Fruit fly (Drosophila melanogaster) whole organism, embryonic: Measurements from ENCODE around the gene Sema5c.
A peak's percentile ranks its signal among the peaks of the same experiment; 100 is the strongest.

Experiments
- Bdp1 ChIP-seq: fragments of 200-800 bp; sonication (Bioruptor generic); optimal IDR thresholded peaks from 3 replicates; lab custom pipeline; 2016; ENCODE audit warnings: missing biosample characterization, missing genetic modification characterization
- CG10431 ChIP-seq: fragments of 200-800 bp; sonication (Bioruptor generic); optimal IDR thresholded peaks from 3 replicates; lab custom pipeline; 2018; ENCODE audit warnings: missing biosample characterization, mild to moderate bottlenecking, missing genetic modification characterization
- CG11560 ChIP-seq: fragments of 200-800 bp; sonication (Bioruptor generic); IDR thresholded peaks from 3 replicates; pipeline ENCODE4 v1.3.6; 2022; ENCODE audit warnings: missing biosample characterization, missing genetic modification characterization
- CG13894 ChIP-seq: fragments of 200-800 bp; sonication (Bioruptor generic); optimal IDR thresholded peaks from 3 replicates; lab custom pipeline; 2018; ENCODE audit warnings: missing biosample characterization, mild to moderate bottlenecking, missing genetic modification characterization, moderate library complexity
- CG15514 ChIP-seq: fragments of 200-800 bp; sonication (Bioruptor generic); optimal IDR thresholded peaks from 3 replicates; lab custom pipeline; 2017; ENCODE audit warnings: missing biosample characterization, missing genetic modification characterization, mild to moderate bottlenecking, moderate library complexity, missing genetic modification reagents
- CG15696 ChIP-seq: fragments of 200-800 bp; sonication (Bioruptor generic); optimal IDR thresholded peaks from 2 replicates; lab custom pipeline; 2019; ENCODE audit warnings: missing biosample characterization, mild to moderate bottlenecking, missing genetic modification characterization, moderate library complexity
- CG1603 ChIP-seq: fragments of 200-800 bp; sonication (Bioruptor generic); optimal IDR thresholded peaks from 2 replicates; lab custom pipeline; 2019; ENCODE audit warnings: missing biosample characterization, mild to moderate bottlenecking, missing genetic modification characterization, moderate library complexity
- CG16813 ChIP-seq: fragments of 200-800 bp; sonication (Bioruptor generic); IDR thresholded peaks from 3 replicates; pipeline ENCODE4 v1.3.6; 2022; ENCODE audit warnings: missing biosample characterization, missing genetic modification characterization; ENCODE audit not compliant: partially characterized antibody
- CG17186 ChIP-seq: fragments of 200-800 bp; sonication (Bioruptor generic); optimal IDR thresholded peaks from 3 replicates; lab custom pipeline; 2017; ENCODE audit warnings: missing biosample characterization, missing genetic modification reagents, missing genetic modification characterization
- CG17612 ChIP-seq: fragments of 200-800 bp; sonication (Bioruptor generic); IDR thresholded peaks from 2 replicates; pipeline ENCODE4 v1.3.6; 2022; ENCODE audit warnings: missing biosample characterization, missing genetic modification characterization
- CG17912 ChIP-seq: fragments of 200-800 bp; sonication (Bioruptor generic); optimal IDR thresholded peaks from 2 replicates; lab custom pipeline; 2018; ENCODE audit warnings: missing biosample characterization, mild to moderate bottlenecking, missing genetic modification characterization
- CG2116 ChIP-seq: fragments of 200-800 bp; sonication (Bioruptor generic); optimal IDR thresholded peaks from 3 replicates; lab custom pipeline; 2018; ENCODE audit warnings: missing biosample characterization, mild to moderate bottlenecking, missing genetic modification characterization
- CG4820 ChIP-seq: fragments of 200-800 bp; sonication (Bioruptor generic); optimal IDR thresholded peaks from 3 replicates; lab custom pipeline; 2016; ENCODE audit warnings: missing biosample characterization, missing genetic modification characterization
- CG7271 ChIP-seq: fragments of 200-800 bp; sonication (Bioruptor generic); optimal IDR thresholded peaks from 2 replicates; lab custom pipeline; 2018; ENCODE audit warnings: missing biosample characterization, mild to moderate bottlenecking, missing genetic modification characterization, moderate library complexity
- CG9727 ChIP-seq: fragments of 200-800 bp; sonication (Bioruptor generic); optimal IDR thresholded peaks from 3 replicates; lab custom pipeline; 2017; ENCODE audit warnings: missing biosample characterization, mild to moderate bottlenecking, missing genetic modification characterization
- Dad ChIP-seq: fragments of 200-800 bp; sonication (Bioruptor generic); optimal IDR thresholded peaks from 3 replicates; lab custom pipeline; 2016; ENCODE audit warnings: missing biosample characterization, missing genetic modification characterization
- Deaf1 ChIP-seq: fragments of 200-800 bp; optimal IDR thresholded peaks from 3 replicates; lab custom pipeline; 2019; ENCODE audit warnings: missing biosample characterization, mild to moderate bottlenecking, missing genetic modification characterization, moderate library complexity
- Dp ChIP-seq: fragments of 200-800 bp; sonication (Bioruptor generic); optimal IDR thresholded peaks from 2 replicates; lab custom pipeline; 2018; ENCODE audit warnings: missing biosample characterization, mild to moderate bottlenecking, missing genetic modification characterization, moderate library complexity
- HLH3B ChIP-seq: fragments of 200-800 bp; sonication (Bioruptor generic); IDR thresholded peaks from 2 replicates; pipeline ENCODE4 v1.3.6; 2022; ENCODE audit warnings: missing biosample characterization, missing genetic modification characterization
- Kr ChIP-seq: fragments of 200-800 bp; sonication (Bioruptor generic); optimal IDR thresholded peaks from 2 replicates; lab custom pipeline; 2017; ENCODE audit warnings: missing biosample characterization, mild to moderate bottlenecking, missing genetic modification characterization
- Oaz ChIP-seq: fragments of 200-800 bp; sonication (Bioruptor generic); IDR thresholded peaks from 2 replicates; pipeline ENCODE4 v1.3.6; 2022; ENCODE audit warnings: missing biosample characterization, missing genetic modification characterization
- Optix ChIP-seq: fragments of 200-800 bp; sonication (Bioruptor generic); IDR thresholded peaks from 3 replicates; pipeline ENCODE4 v1.3.6; 2022; ENCODE audit warnings: missing biosample characterization, missing genetic modification characterization
- Sry-β ChIP-seq: fragments of 200-800 bp; sonication (Bioruptor generic); optimal IDR thresholded peaks from 2 replicates; lab custom pipeline; 2018; ENCODE audit warnings: missing biosample characterization, mild to moderate bottlenecking, missing genetic modification characterization, moderate library complexity
- Taf1 ChIP-seq: fragments of 200-800 bp; sonication (Bioruptor generic); IDR thresholded peaks from 2 replicates; pipeline ENCODE4 v1.3.6; 2022; ENCODE audit warnings: missing biosample characterization, missing genetic modification characterization
- Tbp ChIP-seq: fragments of >200 bp; optimal IDR thresholded peaks from 2 replicates; lab custom pipeline; 2018; ENCODE audit warnings: missing biosample characterization, missing genetic modification characterization
- YL-1 ChIP-seq: fragments of 200-800 bp; sonication (Bioruptor generic); optimal IDR thresholded peaks from 3 replicates; lab custom pipeline; 2017; ENCODE audit warnings: missing biosample characterization, mild to moderate bottlenecking, missing genetic modification characterization
- croc ChIP-seq: fragments of 200-800 bp; sonication (Bioruptor generic); conservative IDR thresholded peaks from 3 replicates; pipeline ENCODE4 v1.3.6; 2022; ENCODE audit warnings: missing biosample characterization, missing genetic modification characterization
- dan ChIP-seq: fragments of 200-800 bp; sonication (Bioruptor generic); IDR thresholded peaks from 2 replicates; pipeline ENCODE4 v1.3.6; 2022; ENCODE audit warnings: missing biosample characterization, missing genetic modification characterization
- dati ChIP-seq: fragments of 200-800 bp; sonication (Bioruptor generic); IDR thresholded peaks from 2 replicates; pipeline ENCODE4 v1.3.6; 2022; ENCODE audit warnings: missing biosample characterization, missing genetic modification characterization
- esg ChIP-seq: fragments of 200-800 bp; sonication (Bioruptor generic); conservative IDR thresholded peaks from 2 replicates; pipeline ENCODE4 v1.3.6; 2022; ENCODE audit warnings: missing biosample characterization, missing genetic modification characterization
- gce ChIP-seq: fragments of 200-800 bp; sonication (Bioruptor generic); IDR thresholded peaks from 3 replicates; pipeline ENCODE4 v1.3.6; 2022; ENCODE audit warnings: missing biosample characterization, missing genetic modification characterization
- ham ChIP-seq: fragments of 200-800 bp; sonication (Bioruptor generic); IDR thresholded peaks from 2 replicates; pipeline ENCODE4 v1.3.6; 2022; ENCODE audit warnings: missing biosample characterization, missing genetic modification characterization
- hbn ChIP-seq: fragments of 200-800 bp; sonication (Bioruptor generic); IDR thresholded peaks from 2 replicates; pipeline ENCODE4 v1.3.6; 2022; ENCODE audit warnings: missing biosample characterization, missing genetic modification characterization; ENCODE audit not compliant: partially characterized antibody
- hth ChIP-seq: fragments of >200 bp; optimal IDR thresholded peaks from 2 replicates; lab custom pipeline; 2017; ENCODE audit warnings: inconsistent platforms
- inv ChIP-seq: fragments of 200-800 bp; sonication (Bioruptor generic); IDR thresholded peaks from 2 replicates; pipeline ENCODE4 v1.3.6; 2022; ENCODE audit warnings: missing biosample characterization, missing genetic modification characterization; ENCODE audit not compliant: partially characterized antibody
- kay ChIP-seq: fragments of 200-800 bp; sonication (Bioruptor generic); optimal IDR thresholded peaks from 2 replicates; lab custom pipeline; 2016; ENCODE audit warnings: missing biosample characterization, missing genetic modification characterization
- knrl ChIP-seq: fragments of 200-800 bp; sonication (Bioruptor generic); IDR thresholded peaks from 3 replicates; pipeline ENCODE4 v1.3.6; 2022; ENCODE audit warnings: missing biosample characterization, missing genetic modification characterization; ENCODE audit not compliant: partially characterized antibody
- mirr ChIP-seq: fragments of 200-800 bp; sonication (Bioruptor generic); optimal IDR thresholded peaks from 3 replicates; lab custom pipeline; 2018; ENCODE audit warnings: missing biosample characterization, mild to moderate bottlenecking, missing genetic modification characterization
- nom ChIP-seq: fragments of 200-800 bp; sonication (Bioruptor generic); optimal IDR thresholded peaks from 2 replicates; lab custom pipeline; 2017; ENCODE audit warnings: missing biosample characterization, missing genetic modification characterization, mild to moderate bottlenecking, moderate library complexity, missing genetic modification reagents
- odd ChIP-seq: fragments of 200-800 bp; sonication (Bioruptor generic); optimal IDR thresholded peaks from 2 replicates; lab custom pipeline; 2017; ENCODE audit warnings: missing biosample characterization, mild to moderate bottlenecking, missing genetic modification characterization
- org-1 ChIP-seq: fragments of 200-800 bp; sonication (Bioruptor generic); optimal IDR thresholded peaks from 2 replicates; lab custom pipeline; 2017; ENCODE audit warnings: missing biosample characterization, missing genetic modification characterization
- pita ChIP-seq: fragments of 200-800 bp; sonication (Bioruptor generic); optimal IDR thresholded peaks from 2 replicates; lab custom pipeline; 2017; ENCODE audit warnings: missing biosample characterization, mild to moderate bottlenecking, missing genetic modification characterization
- psq ChIP-seq: fragments of 200-800 bp; sonication (Bioruptor generic); optimal IDR thresholded peaks from 2 replicates; lab custom pipeline; 2017; ENCODE audit warnings: missing biosample characterization, missing genetic modification characterization
- pzg ChIP-seq: fragments of 200-800 bp; sonication (Bioruptor generic); optimal IDR thresholded peaks from 3 replicates; lab custom pipeline; 2018; ENCODE audit warnings: missing biosample characterization, mild to moderate bottlenecking, missing genetic modification characterization, moderate library complexity
- sr ChIP-seq: fragments of 200-800 bp; sonication (Bioruptor generic); IDR thresholded peaks from 3 replicates; pipeline ENCODE4 v1.3.6; 2022; ENCODE audit warnings: missing biosample characterization, missing genetic modification characterization
- ssp ChIP-seq: fragments of 200-800 bp; sonication (Bioruptor generic); IDR thresholded peaks from 2 replicates; pipeline ENCODE4 v1.3.6; 2022; ENCODE audit warnings: missing biosample characterization, missing genetic modification characterization
- sug ChIP-seq: fragments of 200-800 bp; optimal IDR thresholded peaks from 2 replicates; lab custom pipeline; 2019; ENCODE audit warnings: missing biosample characterization, mild to moderate bottlenecking, missing genetic modification characterization, moderate library complexity
- trem ChIP-seq: fragments of 200-800 bp; optimal IDR thresholded peaks from 3 replicates; lab custom pipeline; 2019; ENCODE audit warnings: missing biosample characterization, mild to moderate bottlenecking, missing genetic modification characterization, moderate library complexity

Gene Sema5c

DNA sequence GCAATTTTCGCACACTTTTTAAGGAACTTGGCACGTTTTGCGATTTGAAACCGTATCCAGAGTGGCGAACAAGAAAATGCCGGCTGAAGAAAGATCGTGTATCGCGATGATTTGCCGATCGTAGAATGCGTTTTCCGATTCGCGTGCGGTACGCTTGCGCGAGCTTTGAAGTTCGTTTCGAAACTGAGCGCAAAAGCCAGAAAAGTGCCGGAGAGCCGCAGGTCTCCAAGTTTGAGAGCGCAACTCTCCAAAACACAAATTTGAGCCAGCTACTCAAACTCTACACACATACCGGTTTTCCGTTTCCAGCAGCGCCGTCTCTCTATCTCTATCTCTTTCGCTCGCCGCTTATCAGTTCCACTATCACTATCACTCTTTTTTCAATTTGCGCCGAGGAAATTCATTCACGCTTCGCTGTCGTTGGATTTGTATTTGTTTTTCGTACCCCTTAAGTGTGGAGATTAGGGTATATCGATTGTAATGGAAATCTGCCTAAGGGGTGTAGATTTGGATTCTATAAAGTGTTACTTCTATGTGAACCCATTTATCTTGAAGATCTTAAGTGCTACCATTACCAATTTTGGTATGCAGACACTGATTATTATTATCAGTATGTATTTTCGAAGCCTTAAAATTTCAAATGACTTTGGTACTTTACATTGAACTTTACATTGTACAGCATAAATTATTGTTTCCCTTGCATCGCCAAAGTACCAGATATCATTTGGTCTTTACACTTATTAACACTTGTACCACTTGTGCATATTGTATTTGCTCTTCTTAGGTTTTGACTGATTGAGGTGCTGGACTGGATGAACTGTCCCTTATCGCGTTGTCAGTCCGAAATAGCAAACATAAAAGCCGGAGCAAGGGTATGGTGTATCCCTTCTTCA is 25.1 kb downstream of the Sema5c start (continued):
- peak; percentile 32 for TF ChIP-seq Bdp1
- peak; percentile 20 for TF ChIP-seq CG2116 (GFP tag; lab: Kevin White, UChicago)
- 0 out of 3 replicates have a peak, but pooled peaks have one; percentile 60 for TF ChIP-seq CG11560 (tag; lab: Robert Waterston, UW)
- TF ChIP-seq esg (GFP tag; lab: Robert Waterston, UW): peak; percentile 64
- TF ChIP-seq CG17912 (GFP tag; lab: Kevin White, UChicago): no peak
- peak; percentile 69 for TF ChIP-seq ssp (GFP tag; lab: Robert Waterston, UW)
- peak; percentile 31 for TF ChIP-seq trem (tag; lab: Kevin White, UChicago)
- peak; percentile 46 for TF ChIP-seq Dad (GFP tag; lab: Kevin White, UChicago)
- no peak; the same call in 1 of the 2 replicates for TF ChIP-seq hbn (GFP tag; lab: Robert Waterston, UW)
- no peak for TF ChIP-seq CG7271 (tag; lab: Kevin White, UChicago)
- peak; percentile 50; the same call in 1 of the 2 replicates for TF ChIP-seq HLH3B (GFP tag; lab: Robert Waterston, UW)
- TF ChIP-seq kay (GFP tag; lab: Kevin White, UChicago): peak; percentile 46
- TF ChIP-seq Tbp: no peak
- TF ChIP-seq CG13894: no peak
- no peak for TF ChIP-seq pita (GFP tag; lab: Kevin White, UChicago)
- TF ChIP-seq croc (GFP tag; lab: Robert Waterston, UW): peak; percentile 63
- TF ChIP-seq Optix (GFP tag; lab: Robert Waterston, UW): no peak
- no peak for TF ChIP-seq gce
- peak; percentile 56 for TF ChIP-seq sug
- peak; percentile 83 for TF ChIP-seq CG4820 (GFP tag; lab: Kevin White, UChicago)
- TF ChIP-seq pzg (GFP tag; lab: Kevin White, UChicago): no peak
- 0 out of 2 replicates have a peak, but pooled peaks have one; percentile 30 for TF ChIP-seq dan (GFP tag; lab: Robert Waterston, UW)
- peak; percentile 75 for TF ChIP-seq Deaf1
- peak; percentile 51 for TF ChIP-seq CG17186
- TF ChIP-seq CG17612 (GFP tag; lab: Robert Waterston, UW): no peak
- TF ChIP-seq CG16813 (GFP tag; lab: Robert Waterston, UW): no peak
- TF ChIP-seq nom: peak; percentile 35
- peak; percentile 2 for TF ChIP-seq Dp (GFP tag; lab: Kevin White, UChicago)
- peak; percentile 61 for TF ChIP-seq CG15696 (tag; lab: Kevin White, UChicago)
- TF ChIP-seq odd (GFP tag; lab: Kevin White, UChicago): peak; percentile 58
- no peak for TF ChIP-seq dati (GFP tag; lab: Robert Waterston, UW)
- peak; percentile 23 for TF ChIP-seq YL-1
- no peak for TF ChIP-seq ham (GFP tag; lab: Robert Waterston, UW)
- no peak for TF ChIP-seq inv (GFP tag; lab: Robert Waterston, UW)
- TF ChIP-seq CG9727 (GFP tag; lab: Kevin White, UChicago): peak; percentile 85
- TF ChIP-seq org-1: peak; percentile 77
- no peak for TF ChIP-seq knrl
- TF ChIP-seq CG1603 (tag; lab: Kevin White, UChicago): peak; percentile 57
- TF ChIP-seq Sry-β: peak; percentile 32
- no peak for TF ChIP-seq hth
- no peak for TF ChIP-seq psq
- no peak for TF ChIP-seq Taf1 (GFP tag; lab: Robert Waterston, UW)
- TF ChIP-seq mirr: peak; percentile 29
- 0 out of 2 replicates have a peak, but pooled peaks have one; percentile 7 for TF ChIP-seq Oaz
- 0 out of 3 replicates have a peak, but pooled peaks have one; percentile 48 for TF ChIP-seq sr (GFP tag; lab: Robert Waterston, UW)
- no peak for TF ChIP-seq CG10431
- peak; percentile 34 for TF ChIP-seq Kr
- peak; percentile 45 for TF ChIP-seq CG15514 (GFP tag; lab: Kevin White, UChicago)
